Worm (Caenorhabditis elegans) whole organism, L2 larva: ENCODE data around the gene ufd-1.
A peak's percentile ranks its signal among the peaks of the same experiment; 100 is the strongest.

ENCODE experiments used
- C34F6.9 ChIP-seq: fragments of 150-350 bp; optimal IDR thresholded peaks from 2 replicates; lab custom pipeline; 2014; ENCODE audit warnings: missing biosample characterization, missing genetic modification characterization
- F13H6.1 ChIP-seq: sonication (generic microtip); optimal IDR thresholded peaks from 2 replicates; lab custom pipeline; 2016; ENCODE audit warnings: missing genetic modification characterization, missing compliant biosample characterization
- R02D3.7 ChIP-seq: fragments of 150-350 bp; optimal IDR thresholded peaks from 2 replicates; lab custom pipeline; 2014; ENCODE audit warnings: missing biosample characterization, missing genetic modification characterization
- Y55F3AM.14 ChIP-seq: fragments of 200-800 bp; sonication (Bioruptor generic); optimal IDR thresholded peaks from 2 replicates; lab custom pipeline; 2018; ENCODE audit warnings: mild to moderate bottlenecking, missing genetic modification characterization, missing compliant biosample characterization
- ZK546.5 ChIP-seq: sonication (generic microtip); optimal IDR thresholded peaks from 2 replicates; lab custom pipeline; 2017; ENCODE audit warnings: missing biosample characterization, missing genetic modification characterization
- alr-1 ChIP-seq: fragments of 150-350 bp; optimal IDR thresholded peaks from 2 replicates; lab custom pipeline; 2014; ENCODE audit warnings: missing biosample characterization, missing genetic modification characterization
- aly-2 ChIP-seq: fragments of 150-350 bp; optimal IDR thresholded peaks from 2 replicates; lab custom pipeline; 2014; ENCODE audit warnings: missing biosample characterization, missing genetic modification characterization
- ama-1 ChIP-seq: fragments of 150-350 bp; optimal IDR thresholded peaks from 2 replicates; lab custom pipeline; 2018; ENCODE audit warnings: inconsistent platforms
- blmp-1 ChIP-seq: sonication (generic microtip); optimal IDR thresholded peaks from 2 replicates; lab custom pipeline; 2017; ENCODE audit warnings: missing genetic modification characterization, mild to moderate bottlenecking, missing compliant biosample characterization, antibody characterized with exemption, moderate library complexity; ENCODE audit not compliant: insufficient read depth
- ceh-16 ChIP-seq: fragments of 150-350 bp; optimal IDR thresholded peaks from 2 replicates; lab custom pipeline; 2014; ENCODE audit warnings: missing biosample characterization, missing genetic modification characterization
- ceh-82 ChIP-seq: fragments of 150-350 bp; optimal IDR thresholded peaks from 2 replicates; lab custom pipeline; 2014; ENCODE audit warnings: missing biosample characterization, missing genetic modification characterization
- crh-2 ChIP-seq: sonication (generic microtip); optimal IDR thresholded peaks from 2 replicates; lab custom pipeline; 2017; ENCODE audit warnings: missing biosample characterization, missing genetic modification characterization
- dmd-4 ChIP-seq: sonication (generic microtip); optimal IDR thresholded peaks from 2 replicates; lab custom pipeline; 2017; ENCODE audit warnings: missing biosample characterization, missing genetic modification characterization
- egl-27 ChIP-seq: sonication (generic microtip); optimal IDR thresholded peaks from 3 replicates; lab custom pipeline; 2017; ENCODE audit warnings: missing biosample characterization, missing genetic modification reagents, missing genetic modification characterization
- elt-1 ChIP-seq: fragments of 150-350 bp; optimal IDR thresholded peaks from 2 replicates; lab custom pipeline; 2014; ENCODE audit warnings: missing biosample characterization, missing genetic modification characterization
- elt-3 ChIP-seq: sonication (generic microtip); optimal IDR thresholded peaks from 2 replicates; lab custom pipeline; 2017; ENCODE audit warnings: missing biosample characterization, missing genetic modification characterization
- fos-1 ChIP-seq: fragments of 150-350 bp; optimal IDR thresholded peaks from 2 replicates; lab custom pipeline; 2014; ENCODE audit warnings: missing biosample characterization, missing genetic modification characterization
- gmeb-1 ChIP-seq: fragments of 150-350 bp; optimal IDR thresholded peaks from 2 replicates; lab custom pipeline; 2014; ENCODE audit warnings: missing biosample characterization, missing genetic modification characterization
- lin-11 ChIP-seq: fragments of 150-350 bp; sonication (generic microtip); optimal IDR thresholded peaks from 2 replicates; lab custom pipeline; 2014; ENCODE audit warnings: missing biosample characterization, missing genetic modification characterization, inconsistent platforms, mixed read lengths
- lin-13 ChIP-seq: fragments of 150-350 bp; optimal IDR thresholded peaks from 2 replicates; lab custom pipeline; 2014; ENCODE audit warnings: missing biosample characterization, missing genetic modification reagents, missing genetic modification characterization
- lin-39 ChIP-seq: fragments of 150-350 bp; optimal IDR thresholded peaks from 2 replicates; lab custom pipeline; 2014; ENCODE audit warnings: missing biosample characterization, missing genetic modification reagents, missing genetic modification characterization
- lsy-2 ChIP-seq, 2 experiments: fragments of 150-350 bp in 1 of 2; sonication (generic microtip) in 1 of 2; optimal IDR thresholded peaks; 2 replicates each; lab custom pipeline; 2014 to 2017; ENCODE audit warnings: missing biosample characterization in 2 of 2, missing genetic modification characterization in 2 of 2
- mab-5 ChIP-seq: fragments of 150-350 bp; optimal IDR thresholded peaks from 2 replicates; lab custom pipeline; 2014; ENCODE audit warnings: missing biosample characterization, missing genetic modification characterization
- mbf-1 ChIP-seq: sonication (generic microtip); optimal IDR thresholded peaks from 2 replicates; lab custom pipeline; 2017; ENCODE audit warnings: missing biosample characterization, missing genetic modification characterization
- mdl-1 ChIP-seq, 2 experiments: fragments of 150-350 bp in 1 of 2; sonication (generic microtip) in 1 of 2; optimal IDR thresholded peaks; 2 replicates each; lab custom pipeline; 2017; ENCODE audit warnings: missing biosample characterization in 2 of 2, missing genetic modification characterization in 2 of 2
- nhr-10 ChIP-seq: sonication (generic microtip); optimal IDR thresholded peaks from 2 replicates; lab custom pipeline; 2017; ENCODE audit warnings: missing biosample characterization, missing genetic modification characterization
- nhr-11 ChIP-seq: fragments of 150-350 bp; optimal IDR thresholded peaks from 2 replicates; lab custom pipeline; 2014; ENCODE audit warnings: missing biosample characterization, missing genetic modification characterization
- nhr-12 ChIP-seq: fragments of 150-350 bp; optimal IDR thresholded peaks from 2 replicates; lab custom pipeline; 2014; ENCODE audit warnings: missing biosample characterization, missing genetic modification characterization
- nhr-129 ChIP-seq: fragments of 150-350 bp; optimal IDR thresholded peaks from 2 replicates; lab custom pipeline; 2014; ENCODE audit warnings: missing biosample characterization, missing genetic modification characterization
- nhr-21 ChIP-seq: fragments of 150-350 bp; optimal IDR thresholded peaks from 2 replicates; lab custom pipeline; 2014; ENCODE audit warnings: missing biosample characterization, missing genetic modification characterization
- nhr-23 ChIP-seq: fragments of 150-350 bp; optimal IDR thresholded peaks from 2 replicates; lab custom pipeline; 2014; ENCODE audit warnings: missing biosample characterization, missing genetic modification reagents, missing genetic modification characterization
- nhr-237 ChIP-seq: fragments of 150-350 bp; optimal IDR thresholded peaks from 2 replicates; lab custom pipeline; 2014; ENCODE audit warnings: missing biosample characterization, missing genetic modification characterization
- nhr-25 ChIP-seq: fragments of 150-350 bp; sonication (generic microtip); optimal IDR thresholded peaks from 3 replicates; lab custom pipeline; 2014; ENCODE audit warnings: missing biosample characterization, missing genetic modification characterization
- nhr-6 ChIP-seq: fragments of 150-350 bp; optimal IDR thresholded peaks from 2 replicates; lab custom pipeline; 2014; ENCODE audit warnings: missing biosample characterization, missing genetic modification characterization
- nhr-77 ChIP-seq: fragments of 150-350 bp; optimal IDR thresholded peaks from 2 replicates; lab custom pipeline; 2014; ENCODE audit warnings: missing biosample characterization, missing genetic modification characterization
- peb-1 ChIP-seq: fragments of 150-350 bp; optimal IDR thresholded peaks from 2 replicates; lab custom pipeline; 2014; ENCODE audit warnings: missing biosample characterization, missing genetic modification characterization
- sem-4 ChIP-seq: fragments of 150-350 bp; optimal IDR thresholded peaks from 2 replicates; lab custom pipeline; 2014; ENCODE audit warnings: missing biosample characterization, missing genetic modification reagents, missing genetic modification characterization
- skn-1 ChIP-seq: sonication (generic microtip); optimal IDR thresholded peaks from 2 replicates; lab custom pipeline; 2017; ENCODE audit warnings: missing biosample characterization, missing genetic modification characterization
- sma-3 ChIP-seq: sonication (generic microtip); optimal IDR thresholded peaks from 2 replicates; lab custom pipeline; 2016; ENCODE audit warnings: missing genetic modification reagents, missing genetic modification characterization, missing compliant biosample characterization
- sma-9 ChIP-seq, 2 experiments: fragments of 150-350 bp in 1 of 2; sonication (generic microtip) in 1 of 2; optimal IDR thresholded peaks; 2 replicates each; lab custom pipeline; 2014 to 2016; ENCODE audit warnings: missing genetic modification characterization in 2 of 2, mild to moderate bottlenecking in 1 of 2, missing biosample characterization in 1 of 2, missing compliant biosample characterization in 1 of 2, missing genetic modification reagents in 1 of 2, moderate library complexity in 1 of 2
- snpc-4 ChIP-seq: fragments of 150-350 bp; optimal IDR thresholded peaks from 2 replicates; lab custom pipeline; 2014; ENCODE audit warnings: missing biosample characterization, missing genetic modification characterization
- unc-39 ChIP-seq: fragments of 150-350 bp; optimal IDR thresholded peaks from 2 replicates; lab custom pipeline; 2014; ENCODE audit warnings: missing biosample characterization, missing genetic modification characterization
- unc-55 ChIP-seq: fragments of 150-350 bp; sonication (generic microtip); optimal IDR thresholded peaks from 3 replicates; lab custom pipeline; 2014; ENCODE audit warnings: missing biosample characterization, missing genetic modification reagents, missing genetic modification characterization
- unc-62 ChIP-seq: fragments of 150-350 bp; optimal IDR thresholded peaks from 2 replicates; lab custom pipeline; 2014; ENCODE audit warnings: missing biosample characterization, missing genetic modification reagents, missing genetic modification characterization
- zag-1 ChIP-seq: fragments of 150-350 bp; optimal IDR thresholded peaks from 2 replicates; lab custom pipeline; 2014; ENCODE audit warnings: missing biosample characterization, missing genetic modification characterization
- ztf-1 ChIP-seq: fragments of 200-800 bp; sonication (Bioruptor generic); conservative IDR thresholded peaks from 2 replicates; pipeline ENCODE4 v1.3.6; 2022; ENCODE audit warnings: missing genetic modification characterization, missing compliant biosample characterization
- ztf-11 ChIP-seq: sonication (generic microtip); optimal IDR thresholded peaks from 2 replicates; lab custom pipeline; 2017; ENCODE audit warnings: missing biosample characterization, missing genetic modification characterization
- ztf-4 ChIP-seq: fragments of 150-350 bp; optimal IDR thresholded peaks from 2 replicates; lab custom pipeline; 2014; ENCODE audit warnings: missing biosample characterization, missing genetic modification characterization

The ufd-1 gene

DNA sequence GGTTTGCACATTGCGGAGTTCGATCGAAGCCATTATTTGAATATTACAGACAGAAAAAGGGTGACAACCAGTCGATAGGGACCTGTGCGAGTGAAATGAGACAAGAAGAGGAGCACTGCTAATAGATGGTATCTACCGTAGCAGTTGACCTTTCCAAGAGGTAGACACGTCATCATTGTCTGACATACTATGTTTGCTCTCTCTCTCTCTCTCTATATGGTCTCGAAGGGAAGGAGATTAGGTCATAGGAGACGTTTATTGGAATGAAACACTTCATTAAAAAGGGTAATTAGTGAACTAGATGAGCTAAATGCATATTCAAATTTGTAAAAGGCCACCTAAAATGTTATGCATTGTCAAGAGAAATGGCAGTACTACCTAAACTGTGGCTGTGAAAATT is 45.3 kb upstream of the ufd-1 start, which contains the start of gene atz-1:
TSS of gene atz-1 (minus strand) at position 101 of the 400 bp plus-strand sequence.
- TF ChIP-seq ZK546.5, result no peak
- TF ChIP-seq nhr-237 (tag; lab: Kevin White, UChicago), result no peak
- TF ChIP-seq sma-9 (GFP tag; optimal IDR thresholded peaks at IDR 0.05; lab: Kevin White, UChicago), result no peak
- no peak for TF ChIP-seq sma-9 (tag; optimal IDR thresholded peaks at IDR 0.05; lab: Kevin White, UChicago)
- TF ChIP-seq nhr-12 (tag; lab: Kevin White, UChicago), result no peak
- no peak for TF ChIP-seq gmeb-1 (tag; lab: Kevin White, UChicago)
- no peak for TF ChIP-seq nhr-11 (tag; lab: Kevin White, UChicago)
- no peak for TF ChIP-seq lin-39 (tag; lab: Kevin White, UChicago)
- no peak for TF ChIP-seq ztf-1 (GFP tag; lab: Robert Waterston, UW)
- TF ChIP-seq Y55F3AM.14 (GFP tag; lab: Kevin White, UChicago), result no peak
- no peak for TF ChIP-seq F13H6.1 (tag; lab: Kevin White, UChicago)
- no peak for TF ChIP-seq unc-62
- TF ChIP-seq elt-3 (tag; lab: Kevin White, UChicago), result no peak
- TF ChIP-seq ztf-4 (tag; lab: Kevin White, UChicago), result no peak
- TF ChIP-seq skn-1 (tag; lab: Kevin White, UChicago), result no peak
- TF ChIP-seq nhr-21 (tag; lab: Kevin White, UChicago), result no peak
- TF ChIP-seq aly-2 (tag; lab: Kevin White, UChicago), result no peak
- TF ChIP-seq R02D3.7 (tag; lab: Kevin White, UChicago), result no peak
- TF ChIP-seq nhr-25 (tag; lab: Kevin White, UChicago), result no peak
- TF ChIP-seq ztf-11 (tag; lab: Kevin White, UChicago), result no peak
- TF ChIP-seq lin-11 (tag; lab: Kevin White, UChicago), result no peak
- TF ChIP-seq, all 48 proteins: peak for 0

DNA sequence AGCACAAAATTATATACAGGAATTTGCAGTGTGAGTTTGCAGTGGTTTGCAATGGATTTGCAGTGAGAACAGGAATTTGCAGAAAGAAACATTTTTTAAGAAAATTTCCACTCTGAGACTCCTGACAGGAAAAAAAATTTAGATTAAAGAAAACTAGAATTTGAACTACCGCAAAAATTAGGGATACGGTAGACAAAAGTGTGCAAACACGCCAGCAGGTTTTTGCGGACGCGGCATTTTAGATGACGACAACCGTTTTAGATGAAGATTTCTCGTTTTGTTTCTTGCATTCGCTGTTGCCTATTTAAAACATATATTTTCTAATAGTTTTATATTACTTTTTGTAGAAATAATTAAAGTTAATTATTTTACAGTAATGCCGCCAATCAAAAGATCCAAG is 41.2 kb upstream of the ufd-1 start, which contains the start of gene wdr-46:
TSS of gene wdr-46 (plus strand) at position 375 of the 400 bp plus-strand sequence.
- TF ChIP-seq peb-1 (tag; lab: Kevin White, UChicago) (no peak), skn-1 (tag; lab: Kevin White, UChicago) (no peak), blmp-1 (tag; lab: Kevin White, UChicago) (no peak), lin-11 (tag; lab: Kevin White, UChicago) (peak; percentile 55), ztf-1 (GFP tag; lab: Robert Waterston, UW) (no peak), ztf-4 (tag; lab: Kevin White, UChicago) (peak; percentile 29), mbf-1 (tag; lab: Kevin White, UChicago) (no peak), sma-9 (GFP tag; optimal IDR thresholded peaks at IDR 0.05; lab: Kevin White, UChicago) (peak; percentile 79), sma-9 (tag; optimal IDR thresholded peaks at IDR 0.05; lab: Kevin White, UChicago) (no peak), ztf-11 (tag; lab: Kevin White, UChicago) (no peak), dmd-4 (tag; lab: Kevin White, UChicago) (peak; percentile 1), nhr-25 (tag; lab: Kevin White, UChicago) (peak; percentile 89), elt-3 (tag; lab: Kevin White, UChicago) (no peak), nhr-77 (peak; percentile 56), alr-1 (tag; lab: Kevin White, UChicago) (no peak), ZK546.5 (peak; percentile 78), snpc-4 (peak; percentile 70), gmeb-1 (tag; lab: Kevin White, UChicago) (peak; percentile 99), unc-62 (no peak), mdl-1 (tag; optimal IDR thresholded peaks at IDR 0.05; lab: Kevin White, UChicago) (no peak), ceh-82 (tag; lab: Kevin White, UChicago) (peak; percentile 74), ceh-16 (tag; lab: Kevin White, UChicago) (no peak), aly-2 (tag; lab: Kevin White, UChicago) (no peak), nhr-129 (tag; lab: Kevin White, UChicago) (peak; percentile 96), Y55F3AM.14 (GFP tag; lab: Kevin White, UChicago) (no peak), nhr-12 (tag; lab: Kevin White, UChicago) (no peak), nhr-21 (tag; lab: Kevin White, UChicago) (peak; percentile 80), fos-1 (tag; lab: Kevin White, UChicago) (peak; percentile 55), zag-1 (tag; lab: Kevin White, UChicago) (no peak), nhr-10 (tag; lab: Kevin White, UChicago) (peak; percentile 79), R02D3.7 (tag; lab: Kevin White, UChicago) (peak; percentile 52), sma-3 (GFP tag; lab: Kevin White, UChicago) (peak; percentile 83), C34F6.9 (tag; lab: Kevin White, UChicago) (peak; percentile 87), unc-39 (no peak), lin-39 (tag; lab: Kevin White, UChicago) (no peak), nhr-23 (no peak), nhr-6 (tag; lab: Kevin White, UChicago) (peak; percentile 68), sem-4 (tag; lab: Kevin White, UChicago) (peak; percentile 76), egl-27 (tag; lab: Kevin White, UChicago) (no peak), ama-1 (no peak), F13H6.1 (tag; lab: Kevin White, UChicago) (peak; percentile 76), elt-1 (tag; lab: Kevin White, UChicago) (no peak), lin-13 (GFP tag; lab: Kevin White, UChicago) (peak; percentile 89), crh-2 (tag; lab: Kevin White, UChicago) (peak; percentile 89), unc-55 (GFP tag; lab: Kevin White, UChicago) (peak; percentile 97), mab-5 (tag; lab: Kevin White, UChicago) (peak; percentile 88), nhr-237 (tag; lab: Kevin White, UChicago) (no peak), nhr-11 (tag; lab: Kevin White, UChicago) (no peak), lsy-2 (tag; optimal IDR thresholded peaks at IDR 0.05; lab: Kevin White, UChicago) (peak; percentile 99 to 100)
